Worm (Caenorhabditis elegans) whole organism, L4/young adult: ENCODE data around the gene cal-2.

Experiments
- W03F9.2 ChIP-seq: fragments of 150-350 bp; optimal IDR thresholded peaks from 2 replicates; lab custom pipeline; 2014; ENCODE audit warnings: missing biosample characterization, missing genetic modification characterization
- dao-5 ChIP-seq: sonication (generic microtip); optimal IDR thresholded peaks from 2 replicates; lab custom pipeline; 2016; ENCODE audit warnings: missing genotype, missing genetic modification characterization, moderate library complexity, missing compliant biosample characterization
- him-1 ChIP-seq: sonication (generic microtip); optimal IDR thresholded peaks from 2 replicates; lab custom pipeline; 2016; ENCODE audit warnings: missing genotype, missing genetic modification reagents, missing genetic modification characterization, missing compliant biosample characterization

DNA sequence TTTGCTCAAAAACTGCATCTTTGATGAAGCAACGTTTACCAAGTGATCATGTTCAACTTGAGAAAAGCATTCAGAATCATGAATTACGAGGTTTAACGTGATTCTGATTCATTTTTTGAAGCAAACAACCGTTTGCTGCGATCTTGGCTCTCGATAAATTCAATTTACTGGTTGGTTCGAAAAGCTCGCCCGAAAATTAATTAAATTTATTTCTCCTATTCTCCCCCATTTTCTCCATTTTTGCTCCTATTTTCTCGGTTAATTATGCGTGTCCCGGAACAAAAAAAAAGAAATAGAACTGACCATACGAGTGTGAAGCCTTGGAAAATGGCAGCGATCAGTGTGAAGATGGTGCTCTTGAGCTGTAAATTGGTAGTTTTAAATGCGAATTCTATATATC lies 3.6 kb upstream of the cal-2 start:
- TF ChIP-seq him-1: no peak
- no peak for TF ChIP-seq dao-5 (tag; lab: Kevin White, UChicago)
- no peak for TF ChIP-seq W03F9.2 (tag; lab: Kevin White, UChicago)
